Fruit fly (Drosophila melanogaster) whole organism, prepupa: ENCODE measurements around the gene CG13667.

Experiments used
- CG6854 ChIP-seq: fragments of 200-800 bp; sonication (Bioruptor generic); optimal IDR thresholded peaks from 2 replicates; lab custom pipeline; 2017; ENCODE audit warnings: missing biosample characterization, mild to moderate bottlenecking, missing genetic modification characterization
- CG8319 ChIP-seq: fragments of 200-800 bp; sonication (Bioruptor generic); optimal IDR thresholded peaks from 3 replicates; lab custom pipeline; 2016; ENCODE audit warnings: missing biosample characterization, missing genetic modification characterization

- TF ChIP-seq CG8319 (no peak), CG6854 (GFP tag; lab: Kevin White, UChicago) (no peak)
Measured at dm6 chr3L:8393549-8393948, 11.7 kb upstream of the CG13667 start, which contains the start of gene Jon66Cii.
